Worm (Caenorhabditis elegans): ENCODE measurements around the gene clpr-2.

DNA sequence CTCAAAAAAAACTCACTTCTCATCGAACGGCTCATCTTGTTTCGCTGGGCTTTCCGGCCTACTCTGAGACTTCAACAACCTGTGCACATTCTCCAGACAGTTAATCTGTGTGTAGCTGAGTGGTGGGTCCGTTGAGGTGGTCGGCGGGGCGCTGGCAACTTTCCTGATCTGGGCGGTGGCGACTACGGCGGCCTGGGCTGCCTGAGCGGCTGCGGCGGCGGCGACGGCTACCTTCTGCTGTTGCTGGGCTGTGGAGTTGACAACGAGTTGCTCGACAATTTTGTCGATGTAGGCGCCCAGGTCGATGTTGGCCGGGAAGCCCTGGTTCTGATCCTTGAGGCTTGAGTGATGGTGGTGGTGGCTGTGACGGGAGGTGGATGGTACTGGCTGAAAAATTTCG, 22.7 kb upstream of the clpr-2 start:
- TF ChIP-seq F13C5.2 (tag; optimal IDR thresholded peaks at IDR 0.05) (no peak), ama-1 (optimal IDR thresholded peaks at IDR 0.05) (no peak), tbx-37 (GFP tag; conservative IDR thresholded peaks at IDR 0.05) (no peak)
